Worm (Caenorhabditis elegans): ENCODE measurements around the gene F53F4.4.

DNA sequence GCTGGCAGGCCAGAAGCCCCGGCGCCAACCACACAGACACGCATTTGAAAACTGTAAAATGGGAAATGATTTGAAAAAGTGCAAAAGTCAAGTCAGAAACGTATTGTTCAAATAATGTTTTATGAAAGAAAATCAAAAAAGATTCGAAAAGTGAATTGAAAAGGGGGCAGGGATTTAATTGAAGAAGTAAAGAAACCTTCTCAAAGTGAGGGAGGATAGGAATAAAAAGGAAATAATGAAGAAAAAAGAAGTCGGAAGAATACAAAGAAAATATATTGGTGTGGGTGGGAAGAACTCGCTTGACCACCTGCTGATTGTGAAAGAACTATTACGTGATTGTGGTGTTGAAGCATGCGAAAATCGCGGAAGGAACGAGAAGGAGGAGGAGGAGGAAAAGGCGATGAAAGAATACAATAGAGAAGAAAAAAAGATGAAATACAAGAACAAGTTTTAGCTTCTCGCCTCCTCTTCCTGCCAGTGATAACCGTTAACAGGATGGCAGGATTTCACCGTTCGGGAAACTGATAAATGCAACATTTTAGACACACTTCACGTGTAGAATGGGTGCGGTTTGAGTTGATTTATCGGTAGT lies 13.6 kb downstream of the F53F4.4 start, which contains the start of gene fmo-4:
- TF ChIP-seq egl-27 (tag; optimal IDR thresholded peaks at IDR 0.05) (no peak), snu-23 (GFP tag; optimal IDR thresholded peaks at IDR 0.05) (no peak), lin-14 (GFP tag; optimal IDR thresholded peaks at IDR 0.05) (no peak), rnt-1 (tag; optimal IDR thresholded peaks at IDR 0.05) (no peak)
